Fruit fly (Drosophila melanogaster): ENCODE results near the gene elm.

Gene elm

DNA sequence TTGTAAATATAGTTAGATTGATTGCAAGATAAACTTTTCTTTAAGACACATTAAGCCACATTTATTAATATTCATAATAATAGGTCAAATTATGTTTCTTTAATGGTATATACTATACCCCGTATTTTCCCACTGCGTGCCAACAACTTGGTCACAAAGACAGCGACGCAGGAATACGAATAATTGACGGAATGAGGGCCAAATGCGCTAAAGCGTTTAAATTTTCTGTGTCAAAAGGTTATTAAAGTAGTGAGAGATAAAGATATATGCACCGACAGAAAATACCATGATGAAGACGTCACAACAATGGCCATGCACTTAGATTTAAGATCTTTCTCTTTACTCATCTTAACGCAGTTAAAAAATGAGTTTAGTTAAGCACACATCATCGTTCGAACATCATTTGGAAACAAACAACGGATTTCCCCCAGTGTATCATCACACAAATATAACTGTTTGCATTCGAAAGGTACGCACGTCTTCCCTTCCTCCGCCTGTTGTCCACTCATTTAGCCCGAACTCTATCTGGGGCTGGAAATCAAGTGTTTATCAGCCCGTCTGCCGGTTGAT, 34.2 kb downstream of the elm start (continued):
- peak; percentile 71 for TF ChIP-seq CG12769 (tag; optimal IDR thresholded peaks at IDR 0.05)
- TF ChIP-seq CG17359 (tag; optimal IDR thresholded peaks at IDR 0.05), result peak; percentile 78
- peak; percentile 42 for TF ChIP-seq CG1529 (GFP tag; optimal IDR thresholded peaks at IDR 0.05)
- peak; percentile 21 for TF ChIP-seq luna (GFP tag; optimal IDR thresholded peaks at IDR 0.05)
- TF ChIP-seq zen2 (GFP tag; IDR thresholded peaks at IDR 0.05; ENCODE audit: partially characterized antibody), result no peak
- peak; percentile 19 for TF ChIP-seq CG3995 (GFP tag; optimal IDR thresholded peaks at IDR 0.05)
- peak; percentile 76 for TF ChIP-seq CG9437 (GFP tag; optimal IDR thresholded peaks at IDR 0.05)
- TF ChIP-seq chinmo (GFP tag; IDR thresholded peaks at IDR 0.05; ENCODE audit: partially characterized antibody), result no peak
- no peak for TF ChIP-seq CG11093 (GFP tag; IDR thresholded peaks at IDR 0.05)
- peak; percentile 42; the same call in 2 of the 4 replicates for TF ChIP-seq Gug (GFP tag; IDR thresholded peaks at IDR 0.05)
- TF ChIP-seq CG15073 (GFP tag; optimal IDR thresholded peaks at IDR 0.05), result peak; percentile 8
- TF ChIP-seq CG7987 (GFP tag; optimal IDR thresholded peaks at IDR 0.05), result no peak
- peak; percentile 70 for TF ChIP-seq Mes4 (GFP tag; optimal IDR thresholded peaks at IDR 0.05)
- TF ChIP-seq pb (GFP tag; optimal IDR thresholded peaks at IDR 0.05), result peak; percentile 50
- no peak for TF ChIP-seq CG4854 (GFP tag; optimal IDR thresholded peaks at IDR 0.05)
- peak; percentile 73 for TF ChIP-seq Asciz (GFP tag; optimal IDR thresholded peaks at IDR 0.05)
- peak; percentile 73 for TF ChIP-seq CG12391 (tag; optimal IDR thresholded peaks at IDR 0.05)
- peak; percentile 60 for TF ChIP-seq CG14710 (tag; optimal IDR thresholded peaks at IDR 0.05)
- TF ChIP-seq Doc2 (GFP tag; IDR thresholded peaks at IDR 0.05), result no peak
- no peak for TF ChIP-seq Adf1 (GFP tag; IDR thresholded peaks at IDR 0.05)
- TF ChIP-seq Xrp1 (GFP tag; IDR thresholded peaks at IDR 0.05), result peak; percentile 59
- peak; percentile 59; the same call in 1 of the 2 replicates for TF ChIP-seq CG5953 (GFP tag; IDR thresholded peaks at IDR 0.05)
- no peak for TF ChIP-seq CG3838 (GFP tag; optimal IDR thresholded peaks at IDR 0.05)
- TF ChIP-seq CG15479 (GFP tag; optimal IDR thresholded peaks at IDR 0.05), result no peak
- no peak for TF ChIP-seq CG11696 (GFP tag; IDR thresholded peaks at IDR 0.05)
- peak; percentile 23 for TF ChIP-seq Dad (GFP tag; optimal IDR thresholded peaks at IDR 0.05)
- TF ChIP-seq BEAF-32 (GFP tag; optimal IDR thresholded peaks at IDR 0.05), result no peak
- TF ChIP-seq CG10209 (GFP tag; optimal IDR thresholded peaks at IDR 0.05), result peak; percentile 63
- TF ChIP-seq inv (GFP tag; IDR thresholded peaks at IDR 0.05; ENCODE audit: partially characterized antibody), result no peak
- TF ChIP-seq CG1233 (GFP tag; optimal IDR thresholded peaks at IDR 0.05), result peak; percentile 59
- no peak for TF ChIP-seq Dll (GFP tag; IDR thresholded peaks at IDR 0.05; ENCODE audit: partially characterized antibody)
- TF ChIP-seq CG8359 (GFP tag; optimal IDR thresholded peaks at IDR 0.05; ENCODE audit: borderline replicate concordance), result no peak
- no peak for TF ChIP-seq CG17912 (GFP tag; optimal IDR thresholded peaks at IDR 0.05)
- TF ChIP-seq CG31224 (GFP tag; IDR thresholded peaks at IDR 0.05), result no peak
- peak; percentile 93 for TF ChIP-seq sens (GFP tag)
- TF ChIP-seq CG32772 (GFP tag; IDR thresholded peaks at IDR 0.05), result peak; percentile 32; the same call in 1 of the 2 replicates
- TF ChIP-seq CG14014 (GFP tag; IDR thresholded peaks at IDR 0.05), result peak; percentile 43; the same call in 1 of the 2 replicates
- TF ChIP-seq pnt (GFP tag; optimal IDR thresholded peaks at IDR 0.05), result peak; percentile 38
- TF ChIP-seq CG18262 (tag; optimal IDR thresholded peaks at IDR 0.05), result peak; percentile 79
- peak; percentile 97 for TF ChIP-seq Ets65A (GFP tag)
- peak; percentile 60; the same call in 1 of the 2 replicates for TF ChIP-seq CG32532 (GFP tag; IDR thresholded peaks at IDR 0.05)
- 0 out of 2 replicates have a peak, but pooled peaks have one; percentile 3 for TF ChIP-seq CG10321 (GFP tag; IDR thresholded peaks at IDR 0.05)
- no peak for TF ChIP-seq CG7745 (tag; optimal IDR thresholded peaks at IDR 0.05)
- TF ChIP-seq Dfd (GFP tag; optimal IDR thresholded peaks at IDR 0.05), result no peak
- peak; percentile 35; the same call in 1 of the 2 replicates for TF ChIP-seq Nf-YA (GFP tag; IDR thresholded peaks at IDR 0.05)
- no peak for TF ChIP-seq abd-A (tag; optimal IDR thresholded peaks at IDR 0.05)
- TF ChIP-seq CG4730 (GFP tag; IDR thresholded peaks at IDR 0.05), result peak; percentile 46; the same call in 1 of the 2 replicates
- no peak for TF ChIP-seq CG33557 (GFP tag; optimal IDR thresholded peaks at IDR 0.05)
- TF ChIP-seq corto (GFP tag; optimal IDR thresholded peaks at IDR 0.05), result peak; percentile 32
- TF ChIP-seq CG2678 (tag; optimal IDR thresholded peaks at IDR 0.05), result peak; percentile 80

Measured in whole organism, embryonic.